Worm (Caenorhabditis elegans): ENCODE results near the gene F58F12.2.

ce11 chrII:6343893-6344292 lies 43.9 kb downstream of the F58F12.2 start, which contains the start of gene txt-18:
- TF ChIP-seq him-1 (tag; optimal IDR thresholded peaks at IDR 0.05) (no peak), W03F9.2 (tag; optimal IDR thresholded peaks at IDR 0.05) (no peak), dao-5 (tag; optimal IDR thresholded peaks at IDR 0.05) (no peak)
